Worm (Caenorhabditis elegans) whole organism, mixed stage, embryonic: ENCODE results near the gene F45D11.11.
"Not testable (repeated sequence)": the region's sequence is repeated elsewhere in the genome, so short reads cannot be mapped to it uniquely, and the experiment has no call there.

Experiments
- M03D4.4 ChIP-seq: sonication (generic microtip); optimal IDR thresholded peaks from 2 replicates; lab custom pipeline; 2017; ENCODE audit warnings: mild to moderate bottlenecking, missing genetic modification characterization, missing compliant biosample characterization
- bed-3 ChIP-seq: fragments of 200-800 bp; sonication (Bioruptor generic); optimal IDR thresholded peaks from 3 replicates; lab custom pipeline; 2018; ENCODE audit warnings: mild to moderate bottlenecking, missing genetic modification characterization, moderate library complexity, missing compliant biosample characterization
- blmp-1 ChIP-seq: fragments of 150-350 bp; optimal IDR thresholded peaks from 2 replicates; lab custom pipeline; 2014; ENCODE audit warnings: missing biosample characterization, missing genetic modification characterization
- ceh-39 ChIP-seq: fragments of 150-350 bp; optimal IDR thresholded peaks from 2 replicates; lab custom pipeline; 2014; ENCODE audit warnings: missing biosample characterization, missing genetic modification characterization
- ceh-43 ChIP-seq: fragments of 200-800 bp; sonication (Bioruptor generic); optimal IDR thresholded peaks from 2 replicates; lab custom pipeline; 2018; ENCODE audit warnings: mild to moderate bottlenecking, missing genetic modification characterization, moderate library complexity, missing compliant biosample characterization
- ces-1 ChIP-seq: fragments of 150-350 bp; optimal IDR thresholded peaks from 2 replicates; lab custom pipeline; 2014; ENCODE audit warnings: missing biosample characterization, missing genetic modification reagents, missing genetic modification characterization
- cnd-1 ChIP-seq: fragments of 200-800 bp; sonication (Bioruptor generic); optimal IDR thresholded peaks from 2 replicates; lab custom pipeline; 2018; ENCODE audit warnings: mild to moderate bottlenecking, missing genetic modification characterization, missing compliant biosample characterization
- drap-1 ChIP-seq: fragments of 200-800 bp; sonication (Bioruptor generic); optimal IDR thresholded peaks from 3 replicates; lab custom pipeline; 2018; ENCODE audit warnings: mild to moderate bottlenecking, missing genetic modification characterization, missing compliant biosample characterization
- elt-3 ChIP-seq: fragments of 150-350 bp; optimal IDR thresholded peaks from 2 replicates; lab custom pipeline; 2014; ENCODE audit warnings: missing biosample characterization, missing genetic modification characterization
- flh-1 ChIP-seq: fragments of 200-800 bp; sonication (Bioruptor generic); optimal IDR thresholded peaks from 2 replicates; lab custom pipeline; 2018; ENCODE audit warnings: mild to moderate bottlenecking, missing genetic modification characterization, moderate library complexity, missing compliant biosample characterization
- ham-2 ChIP-seq: fragments of 200-800 bp; sonication (Bioruptor generic); optimal IDR thresholded peaks from 2 replicates; lab custom pipeline; 2018; ENCODE audit warnings: mild to moderate bottlenecking, missing genetic modification characterization, missing compliant biosample characterization
- hlh-1 ChIP-seq: fragments of 150-350 bp; optimal IDR thresholded peaks from 2 replicates; lab custom pipeline; 2014; ENCODE audit warnings: missing biosample characterization, missing genetic modification reagents, missing genetic modification characterization
- lin-13 ChIP-seq: fragments of 150-350 bp; optimal IDR thresholded peaks from 2 replicates; lab custom pipeline; 2014; ENCODE audit warnings: missing biosample characterization, missing genetic modification characterization
- lin-32 ChIP-seq: fragments of 200-800 bp; sonication (Bioruptor generic); optimal IDR thresholded peaks from 2 replicates; lab custom pipeline; 2018; ENCODE audit warnings: mild to moderate bottlenecking, missing genetic modification characterization, missing compliant biosample characterization
- lsy-2 ChIP-seq: fragments of 150-350 bp; optimal IDR thresholded peaks from 2 replicates; lab custom pipeline; 2014; ENCODE audit warnings: missing biosample characterization, missing genetic modification characterization
- mab-5 ChIP-seq: fragments of 150-350 bp; optimal IDR thresholded peaks from 2 replicates; lab custom pipeline; 2014; ENCODE audit warnings: missing biosample characterization, missing genetic modification characterization
- mep-1 ChIP-seq: fragments of 150-350 bp; optimal IDR thresholded peaks from 2 replicates; lab custom pipeline; 2017; ENCODE audit warnings: missing biosample characterization, missing genetic modification reagents, missing genetic modification characterization, inconsistent platforms
- mls-2 ChIP-seq: sonication (generic microtip); optimal IDR thresholded peaks from 2 replicates; lab custom pipeline; 2016; ENCODE audit warnings: mild to moderate bottlenecking, missing genetic modification characterization, moderate library complexity, missing compliant biosample characterization
- nhr-12 ChIP-seq: fragments of 150-350 bp; optimal IDR thresholded peaks from 2 replicates; lab custom pipeline; 2014; ENCODE audit warnings: missing biosample characterization, missing genetic modification characterization
- nhr-2 ChIP-seq: fragments of 150-350 bp; optimal IDR thresholded peaks from 2 replicates; lab custom pipeline; 2014; ENCODE audit warnings: missing biosample characterization, missing genetic modification characterization
- nhr-237 ChIP-seq: fragments of 150-350 bp; optimal IDR thresholded peaks from 2 replicates; lab custom pipeline; 2014; ENCODE audit warnings: missing biosample characterization, missing genetic modification characterization
- nhr-28 ChIP-seq: fragments of 150-350 bp; optimal IDR thresholded peaks from 2 replicates; lab custom pipeline; 2014; ENCODE audit warnings: missing biosample characterization, missing genetic modification characterization
- nhr-76 ChIP-seq: sonication (generic microtip); optimal IDR thresholded peaks from 2 replicates; lab custom pipeline; 2017; ENCODE audit warnings: missing biosample characterization, missing genetic modification characterization
- pha-4 ChIP-seq: fragments of 150-350 bp; optimal IDR thresholded peaks from 2 replicates; lab custom pipeline; 2018; ENCODE audit warnings: missing biosample characterization, missing genetic modification reagents, missing genetic modification characterization
- sem-2 ChIP-seq: fragments of 200-800 bp; sonication (Bioruptor generic); optimal IDR thresholded peaks from 2 replicates; lab custom pipeline; 2018; ENCODE audit warnings: mild to moderate bottlenecking, missing genetic modification characterization, missing compliant biosample characterization
- snpc-4 ChIP-seq: fragments of 150-350 bp; optimal IDR thresholded peaks from 2 replicates; lab custom pipeline; 2014; ENCODE audit warnings: missing biosample characterization, missing genetic modification characterization
- tbx-8 ChIP-seq: fragments of 200-800 bp; sonication (Bioruptor generic); optimal IDR thresholded peaks from 2 replicates; lab custom pipeline; 2018; ENCODE audit warnings: mild to moderate bottlenecking, missing genetic modification characterization, moderate library complexity, missing compliant biosample characterization
- unc-120 ChIP-seq: sonication (generic microtip); optimal IDR thresholded peaks from 2 replicates; lab custom pipeline; 2017; ENCODE audit warnings: missing genetic modification characterization, missing compliant biosample characterization; ENCODE audit not compliant: poor library complexity, severe bottlenecking
- unc-39 ChIP-seq: fragments of 150-350 bp; optimal IDR thresholded peaks from 2 replicates; lab custom pipeline; 2014; ENCODE audit warnings: missing biosample characterization, missing genetic modification characterization
- unc-62 ChIP-seq: fragments of 150-350 bp; optimal IDR thresholded peaks from 2 replicates; lab custom pipeline; 2014; ENCODE audit warnings: missing biosample characterization, missing genetic modification reagents, missing genetic modification characterization
- zip-8 ChIP-seq: fragments of 150-350 bp; optimal IDR thresholded peaks from 2 replicates; lab custom pipeline; 2014; ENCODE audit warnings: missing biosample characterization, missing genetic modification characterization
- ztf-11 ChIP-seq: fragments of 150-350 bp; optimal IDR thresholded peaks from 2 replicates; lab custom pipeline; 2014; ENCODE audit warnings: missing biosample characterization, missing genetic modification characterization

Gene F45D11.11

ce11 chrII:996112-996511 lies at the start of gene F45D11.11:
Gene F45D11.11, minus strand, starts transcription at chrII:996212.
- TF ChIP-seq ham-2 (GFP tag; lab: Kevin White, UChicago); unc-39 (tag; lab: Kevin White, UChicago); nhr-76: not testable (repeated sequence)

- TF ChIP-seq mep-1 (tag; lab: Kevin White, UChicago) (no peak), ces-1 (GFP tag; lab: Kevin White, UChicago) (no peak), nhr-2 (no peak), lin-13 (tag; lab: Kevin White, UChicago) (no peak)
- TF ChIP-seq, all 35 proteins: peak for 0
Measured at ce11 chrII:1045692-1046091, 49.7 kb upstream of the F45D11.11 start, which contains the start of gene str-148. Gene str-148, plus strand, starts transcription at chrII:1045992.

- TF ChIP-seq zip-8 (tag; lab: Kevin White, UChicago) = peak; percentile 84
- TF ChIP-seq, all 35 proteins: peak for 1; not testable (repeated sequence) for 34
Measured at ce11 chrII:1043932-1044331, 47.9 kb upstream of the F45D11.11 start, which contains the start of gene fbxb-45. Gene fbxb-45, minus strand, starts transcription at chrII:1044032.

- TF ChIP-seq hlh-1 (tag; lab: Kevin White, UChicago) (peak; percentile 4), M03D4.4 (tag; lab: Kevin White, UChicago) (no peak), ceh-39 (tag; lab: Kevin White, UChicago) (peak; percentile 53)
Measured at ce11 chrII:1042227-1042626, 46.2 kb upstream of the F45D11.11 start, which contains the start of gene fbxb-41. Gene fbxb-41, minus strand, starts transcription at chrII:1042327.

ce11 chrII:1040464-1040863 lies 44.5 kb upstream of the F45D11.11 start, which contains the start of gene fbxb-39:
Gene fbxb-39, minus strand, starts transcription at chrII:1040564.
- TF ChIP-seq tbx-8 (GFP tag; lab: Kevin White, UChicago) = no peak
- no peak for TF ChIP-seq ces-1 (GFP tag; lab: Kevin White, UChicago)
- TF ChIP-seq cnd-1 (tag; lab: Kevin White, UChicago) = no peak
- TF ChIP-seq nhr-28 (tag; lab: Kevin White, UChicago) = no peak
- TF ChIP-seq pha-4 = no peak
- TF ChIP-seq drap-1 (GFP tag; lab: Kevin White, UChicago) = no peak
- TF ChIP-seq lin-32 (GFP tag; lab: Kevin White, UChicago) = no peak
- TF ChIP-seq sem-2 (GFP tag; lab: Kevin White, UChicago) = no peak
- no peak for TF ChIP-seq ceh-43
- TF ChIP-seq ztf-11 = no peak
- no peak for TF ChIP-seq elt-3
- no peak for TF ChIP-seq hlh-1 (tag; lab: Kevin White, UChicago)
- no peak for TF ChIP-seq snpc-4 (tag; lab: Kevin White, UChicago)
- no peak for TF ChIP-seq flh-1
- no peak for TF ChIP-seq lsy-2 (tag; lab: Kevin White, UChicago)
- TF ChIP-seq blmp-1 (tag; lab: Kevin White, UChicago) = no peak
- TF ChIP-seq unc-62 (GFP tag; lab: Kevin White, UChicago) = no peak
- no peak for TF ChIP-seq nhr-2
- no peak for TF ChIP-seq bed-3 (GFP tag; lab: Kevin White, UChicago)

- no peak for TF ChIP-seq lsy-2 (tag; lab: Kevin White, UChicago)
- no peak for TF ChIP-seq elt-3
- no peak for TF ChIP-seq ztf-11
- no peak for TF ChIP-seq bed-3 (GFP tag; lab: Kevin White, UChicago)
- no peak for TF ChIP-seq nhr-12
- no peak for TF ChIP-seq mep-1 (tag; lab: Kevin White, UChicago)
- no peak for TF ChIP-seq mab-5 (tag; lab: Kevin White, UChicago)
- TF ChIP-seq nhr-76 = no peak
- TF ChIP-seq ceh-43 = no peak
- TF ChIP-seq, all 35 proteins: peak for 0
Measured at ce11 chrII:1028602-1029001, 32.6 kb upstream of the F45D11.11 start, which contains the start of gene math-34. Gene math-34, plus strand, starts transcription at chrII:1028972.

ce11 chrII:1026670-1027069 lies 30.7 kb upstream of the F45D11.11 start, which contains the start of gene M01D1.12:
Gene M01D1.12, plus strand, starts transcription at chrII:1026970.
- TF ChIP-seq mls-2 (tag; lab: Kevin White, UChicago) = no peak
- TF ChIP-seq lin-32 (GFP tag; lab: Kevin White, UChicago) = no peak
- no peak for TF ChIP-seq nhr-12
- no peak for TF ChIP-seq tbx-8 (GFP tag; lab: Kevin White, UChicago)
- no peak for TF ChIP-seq nhr-237 (tag; lab: Kevin White, UChicago)
- TF ChIP-seq ceh-39 (tag; lab: Kevin White, UChicago) = no peak
- TF ChIP-seq hlh-1 (tag; lab: Kevin White, UChicago) = no peak
- TF ChIP-seq zip-8 (tag; lab: Kevin White, UChicago) = no peak
- no peak for TF ChIP-seq ceh-43
- TF ChIP-seq nhr-2 = no peak
- no peak for TF ChIP-seq pha-4
- no peak for TF ChIP-seq unc-120 (tag; lab: Kevin White, UChicago)
- TF ChIP-seq nhr-28 (tag; lab: Kevin White, UChicago) = no peak
- no peak for TF ChIP-seq ces-1 (GFP tag; lab: Kevin White, UChicago)
- no peak for TF ChIP-seq mab-5 (tag; lab: Kevin White, UChicago)
- no peak for TF ChIP-seq mep-1 (tag; lab: Kevin White, UChicago)
